Fruit fly (Drosophila melanogaster) whole organism, prepupa: ENCODE measurements around the gene CG31680.

Experiments
- CG3919 ChIP-seq: fragments of 200-800 bp; sonication (Bioruptor generic); optimal IDR thresholded peaks from 3 replicates; lab custom pipeline; 2016; ENCODE audit warnings: missing biosample characterization, missing genetic modification characterization
- CG6808 ChIP-seq: fragments of 200-800 bp; sonication (Bioruptor generic); optimal IDR thresholded peaks from 3 replicates; lab custom pipeline; 2017; ENCODE audit warnings: missing biosample characterization, missing genetic modification characterization, mild to moderate bottlenecking, moderate library complexity, missing genetic modification reagents
- CG6854 ChIP-seq: fragments of 200-800 bp; sonication (Bioruptor generic); optimal IDR thresholded peaks from 2 replicates; lab custom pipeline; 2017; ENCODE audit warnings: missing biosample characterization, mild to moderate bottlenecking, missing genetic modification characterization
- CG8632 ChIP-seq: fragments of 200-800 bp; sonication (Bioruptor generic); optimal IDR thresholded peaks from 3 replicates; lab custom pipeline; 2016; ENCODE audit warnings: missing biosample characterization, missing genetic modification characterization
- Gug ChIP-seq: fragments of 200-800 bp; sonication (Bioruptor generic); IDR thresholded peaks from 2 replicates; pipeline ENCODE4 v1.3.6; 2022; ENCODE audit warnings: missing biosample characterization, missing genetic modification characterization
- Hr4 ChIP-seq: fragments of 200-800 bp; sonication (Bioruptor generic); optimal IDR thresholded peaks from 3 replicates; lab custom pipeline; 2016; ENCODE audit warnings: missing biosample characterization, missing genetic modification characterization
- OdsH ChIP-seq: fragments of 200-800 bp; sonication (Bioruptor generic); optimal IDR thresholded peaks from 3 replicates; lab custom pipeline; 2016; ENCODE audit warnings: missing biosample characterization, missing genetic modification characterization
- achi ChIP-seq: fragments of 200-800 bp; sonication (Bioruptor generic); optimal IDR thresholded peaks from 3 replicates; lab custom pipeline; 2016; ENCODE audit warnings: missing biosample characterization, missing genetic modification characterization
- dac ChIP-seq: fragments of 200-800 bp; sonication (Bioruptor generic); optimal IDR thresholded peaks from 2 replicates; lab custom pipeline; 2017; ENCODE audit warnings: missing biosample characterization, mild to moderate bottlenecking, missing genetic modification characterization
- salr ChIP-seq, 2 experiments: fragments of 200-800 bp; sonication (Bioruptor generic); optimal IDR thresholded peaks; 3 replicates each; lab custom pipeline; 2016 to 2018; ENCODE audit warnings: missing biosample characterization in 2 of 2, missing genetic modification characterization in 2 of 2, mild to moderate bottlenecking in 1 of 2
- svp ChIP-seq: fragments of 200-800 bp; sonication (Bioruptor generic); peaks from one replicate; lab custom pipeline; 2016; ENCODE audit warnings: missing biosample characterization, missing genetic modification characterization

- no peak for TF ChIP-seq OdsH (GFP tag; lab: Kevin White, UChicago)
- TF ChIP-seq salr (GFP tag; optimal IDR thresholded peaks at IDR 0.05; lab: Kevin White, UChicago) = no peak
- no peak for TF ChIP-seq CG6808 (GFP tag; lab: Kevin White, UChicago)
- no peak for TF ChIP-seq Gug (GFP tag; lab: Robert Waterston, UW)
- TF ChIP-seq CG8632 (GFP tag; lab: Kevin White, UChicago) = no peak
- TF ChIP-seq achi (GFP tag; lab: Kevin White, UChicago) = peak; percentile 48
- TF ChIP-seq CG6854 (GFP tag; lab: Kevin White, UChicago) = no peak
- TF ChIP-seq svp (GFP tag; lab: Kevin White, UChicago) = peak; percentile 61
- no peak for TF ChIP-seq Hr4 (GFP tag; lab: Kevin White, UChicago)
- no peak for TF ChIP-seq dac (GFP tag; lab: Kevin White, UChicago)
- TF ChIP-seq CG3919 (GFP tag; lab: Kevin White, UChicago) = no peak
These were observed 10.0 kb downstream of the CG31680 start, which contains the start of gene CG2611 for dm6 chr2L:20649891-20650290.
